Worm (Caenorhabditis elegans) whole organism, young adult: ENCODE data around the gene F46G10.4.

ENCODE experiments used
- B0336.3 ChIP-seq: fragments of 200-800 bp; sonication (Bioruptor generic); IDR thresholded peaks from 2 replicates; pipeline ENCODE4 v1.3.6; 2022; ENCODE audit warnings: missing genetic modification characterization, missing compliant biosample characterization
- C06A6.2 ChIP-seq: fragments of 200-800 bp; sonication (Bioruptor generic); conservative IDR thresholded peaks from 2 replicates; pipeline ENCODE4 v1.3.6; 2022; ENCODE audit warnings: missing genetic modification characterization, missing compliant biosample characterization
- D2030.7 ChIP-seq: fragments of 200-800 bp; sonication (Bioruptor generic); IDR thresholded peaks from 2 replicates; pipeline ENCODE4 v1.3.6; 2022; ENCODE audit warnings: missing genetic modification reagents, missing genetic modification characterization, missing compliant biosample characterization
- F22D6.2 ChIP-seq: sonication (generic microtip); optimal IDR thresholded peaks from 2 replicates; lab custom pipeline; 2016; ENCODE audit warnings: mild to moderate bottlenecking, missing genetic modification characterization, missing compliant biosample characterization
- F33H1.4 ChIP-seq: fragments of 200-800 bp; sonication (Bioruptor generic); IDR thresholded peaks from 2 replicates; pipeline ENCODE4 v1.3.6; 2022; ENCODE audit warnings: missing genetic modification reagents, missing genetic modification characterization, missing compliant biosample characterization
- F39B2.1 ChIP-seq: fragments of 200-800 bp; sonication (Bioruptor generic); IDR thresholded peaks from 2 replicates; pipeline ENCODE4 v1.3.6; 2022; ENCODE audit warnings: missing genetic modification reagents, missing genetic modification characterization, missing compliant biosample characterization
- F52B5.7 ChIP-seq: sonication (generic microtip); optimal IDR thresholded peaks from 2 replicates; lab custom pipeline; 2016; ENCODE audit warnings: mild to moderate bottlenecking, missing genetic modification characterization, missing compliant biosample characterization
- K11D2.4 ChIP-seq: fragments of 200-800 bp; sonication (Bioruptor generic); IDR thresholded peaks from 2 replicates; pipeline ENCODE4 v1.3.6; 2022; ENCODE audit warnings: missing genetic modification reagents, missing genetic modification characterization, missing compliant biosample characterization
- K12H6.12 ChIP-seq: fragments of 200-800 bp; sonication (Bioruptor generic); optimal IDR thresholded peaks from 2 replicates; lab custom pipeline; 2018; ENCODE audit warnings: mild to moderate bottlenecking, missing genetic modification characterization, missing compliant biosample characterization
- Y53G8AR.9 ChIP-seq: fragments of 200-800 bp; sonication (Bioruptor generic); conservative IDR thresholded peaks from 2 replicates; pipeline ENCODE4 v1.3.6; 2022; ENCODE audit warnings: missing genetic modification reagents, missing genetic modification characterization, missing compliant biosample characterization
- Y95B8A.8 ChIP-seq: fragments of 200-800 bp; sonication (Bioruptor generic); IDR thresholded peaks from 2 replicates; pipeline ENCODE4 v1.3.6; 2022; ENCODE audit warnings: missing genetic modification reagents, missing genetic modification characterization, missing compliant biosample characterization
- ZK185.1 ChIP-seq: sonication (generic microtip); optimal IDR thresholded peaks from 2 replicates; lab custom pipeline; 2016; ENCODE audit warnings: mild to moderate bottlenecking, missing genetic modification characterization, missing compliant biosample characterization; ENCODE audit not compliant: poor library complexity, severe bottlenecking
- atf-7 ChIP-seq: sonication (generic microtip); optimal IDR thresholded peaks from 2 replicates; lab custom pipeline; 2017; ENCODE audit warnings: mild to moderate bottlenecking, missing genetic modification characterization, missing compliant biosample characterization
- athp-1 ChIP-seq: sonication (generic microtip); optimal IDR thresholded peaks from 2 replicates; lab custom pipeline; 2017; ENCODE audit warnings: mild to moderate bottlenecking, missing genetic modification characterization, missing compliant biosample characterization
- attf-5 ChIP-seq: fragments of 200-800 bp; sonication (Bioruptor generic); optimal IDR thresholded peaks from 2 replicates; lab custom pipeline; 2018; ENCODE audit warnings: mild to moderate bottlenecking, missing genetic modification characterization, missing compliant biosample characterization
- cebp-1 ChIP-seq, 2 experiments: fragments of 200-800 bp in 1 of 2; sonication (Bioruptor generic) in 1 of 2; sonication (generic microtip) in 1 of 2; IDR thresholded peaks in 1 of 2; optimal IDR thresholded peaks in 1 of 2; 2 replicates each; pipeline versions ENCODE4 v1.3.6 to Lab custom; 2017 to 2022; ENCODE audit warnings: missing compliant biosample characterization in 2 of 2, missing genetic modification characterization in 2 of 2, mild to moderate bottlenecking in 1 of 2, missing genetic modification reagents in 1 of 2, moderate library complexity in 1 of 2
- ceh-27 ChIP-seq: fragments of 200-800 bp; sonication (Bioruptor generic); optimal IDR thresholded peaks from 2 replicates; lab custom pipeline; 2018; ENCODE audit warnings: mild to moderate bottlenecking, missing genetic modification characterization, moderate library complexity, missing compliant biosample characterization
- chd-7 ChIP-seq: sonication (generic microtip); optimal IDR thresholded peaks from 2 replicates; lab custom pipeline; 2016; ENCODE audit warnings: mild to moderate bottlenecking, missing genetic modification characterization, moderate library complexity, missing compliant biosample characterization
- dox-1 ChIP-seq: fragments of 200-800 bp; sonication (Bioruptor generic); IDR thresholded peaks from 2 replicates; pipeline ENCODE4 v1.3.6; 2022; ENCODE audit warnings: missing genetic modification reagents, missing genetic modification characterization, missing compliant biosample characterization
- egl-18 ChIP-seq: fragments of 200-800 bp; sonication (Bioruptor generic); IDR thresholded peaks from 2 replicates; pipeline ENCODE4 v1.3.6; 2022; ENCODE audit warnings: missing genetic modification reagents, missing genetic modification characterization, missing compliant biosample characterization
- egrh-3 ChIP-seq: fragments of 200-800 bp; sonication (Bioruptor generic); IDR thresholded peaks from 2 replicates; pipeline ENCODE4 v1.3.6; 2022; ENCODE audit warnings: missing genetic modification reagents, missing genetic modification characterization, missing compliant biosample characterization
- gei-17 ChIP-seq: fragments of 200-800 bp; sonication (Bioruptor generic); optimal IDR thresholded peaks from 2 replicates; lab custom pipeline; 2018; ENCODE audit warnings: mild to moderate bottlenecking, missing genetic modification characterization, missing compliant biosample characterization
- him-1 ChIP-seq: sonication (generic microtip); optimal IDR thresholded peaks from 2 replicates; lab custom pipeline; 2016; ENCODE audit warnings: missing genotype, missing genetic modification reagents, missing genetic modification characterization, missing compliant biosample characterization
- hmg-1.2 ChIP-seq: fragments of 200-800 bp; sonication (Bioruptor generic); IDR thresholded peaks from 2 replicates; pipeline ENCODE4 v1.3.6; 2022; ENCODE audit warnings: missing genetic modification reagents, missing genetic modification characterization, missing compliant biosample characterization
- hsf-1 ChIP-seq: fragments of 200-800 bp; sonication (Bioruptor generic); IDR thresholded peaks from 2 replicates; pipeline ENCODE4 v1.3.6; 2022; ENCODE audit warnings: missing genetic modification reagents, missing genetic modification characterization, missing compliant biosample characterization
- let-607 ChIP-seq, 2 experiments: fragments of 200-800 bp in 1 of 2; sonication (Bioruptor generic) in 1 of 2; sonication (generic microtip) in 1 of 2; optimal IDR thresholded peaks; 2 replicates each; lab custom pipeline; 2016 to 2018; ENCODE audit warnings: mild to moderate bottlenecking in 2 of 2, missing compliant biosample characterization in 2 of 2, missing genetic modification characterization in 2 of 2, moderate library complexity in 2 of 2, missing genotype in 1 of 2
- lin-35 ChIP-seq, 3 experiments: fragments of 150-350 bp in 2 of 3; sonication (generic microtip) in 1 of 3; optimal IDR thresholded peaks; 2 replicates each; lab custom pipeline; 2014 to 2018; ENCODE audit warnings: missing biosample characterization in 3 of 3, missing genetic modification characterization in 3 of 3, missing genetic modification reagents in 3 of 3
- lin-40 ChIP-seq: sonication (generic microtip); optimal IDR thresholded peaks from 2 replicates; lab custom pipeline; 2016; ENCODE audit warnings: missing genetic modification characterization, mild to moderate bottlenecking, missing compliant biosample characterization, missing genotype, missing genetic modification reagents
- lir-1 ChIP-seq: fragments of 200-800 bp; sonication (Bioruptor generic); conservative IDR thresholded peaks from 2 replicates; pipeline ENCODE4 v1.3.6; 2022; ENCODE audit warnings: missing genetic modification reagents, missing genetic modification characterization, missing compliant biosample characterization
- madf-10 ChIP-seq: sonication (generic microtip); optimal IDR thresholded peaks from 2 replicates; lab custom pipeline; 2016; ENCODE audit warnings: mild to moderate bottlenecking, missing genetic modification characterization, missing compliant biosample characterization
- madf-3 ChIP-seq: fragments of 200-800 bp; sonication (Bioruptor generic); IDR thresholded peaks from 2 replicates; pipeline ENCODE4 v1.3.6; 2022; ENCODE audit warnings: missing genetic modification reagents, missing genetic modification characterization, missing compliant biosample characterization
- madf-6 ChIP-seq: fragments of 200-800 bp; sonication (Bioruptor generic); IDR thresholded peaks from 2 replicates; pipeline ENCODE4 v1.3.6; 2022; ENCODE audit warnings: missing genetic modification reagents, missing genetic modification characterization, missing compliant biosample characterization
- nfyb-1 ChIP-seq: fragments of 200-800 bp; sonication (Bioruptor generic); IDR thresholded peaks from 2 replicates; pipeline ENCODE4 v1.3.6; 2022; ENCODE audit warnings: missing genetic modification reagents, missing genetic modification characterization, missing compliant biosample characterization
- nhr-179 ChIP-seq: sonication (generic microtip); optimal IDR thresholded peaks from 2 replicates; lab custom pipeline; 2016; ENCODE audit warnings: mild to moderate bottlenecking, missing genetic modification characterization, missing compliant biosample characterization
- nhr-80 ChIP-seq: sonication (generic microtip); optimal IDR thresholded peaks from 2 replicates; lab custom pipeline; 2016; ENCODE audit warnings: missing genetic modification characterization, missing compliant biosample characterization
- pha-4 ChIP-seq: fragments of 150-350 bp; sonication (generic microtip); optimal IDR thresholded peaks from 2 replicates; lab custom pipeline; 2014; ENCODE audit warnings: missing biosample characterization, missing genetic modification reagents, missing genetic modification characterization
- repo-1 ChIP-seq: sonication (generic microtip); optimal IDR thresholded peaks from 2 replicates; lab custom pipeline; 2017; ENCODE audit warnings: mild to moderate bottlenecking, missing genetic modification characterization, missing compliant biosample characterization
- sdz-38 ChIP-seq: sonication (generic microtip); optimal IDR thresholded peaks from 2 replicates; lab custom pipeline; 2016; ENCODE audit warnings: missing genotype, missing genetic modification characterization, missing compliant biosample characterization
- sea-2 ChIP-seq: fragments of 200-800 bp; sonication (Bioruptor generic); IDR thresholded peaks from 2 replicates; pipeline ENCODE4 v1.3.6; 2022; ENCODE audit warnings: missing genetic modification characterization, missing compliant biosample characterization
- snpc-4 ChIP-seq, 5 experiments: fragments of 150-350 bp in 1 of 5; sonication (generic microtip) in 4 of 5; optimal IDR thresholded peaks; 2 replicates each; lab custom pipeline; 2014 to 2018; ENCODE audit warnings: missing genetic modification characterization in 5 of 5, missing biosample characterization in 3 of 5, antibody characterized with exemption in 2 of 5, mild to moderate bottlenecking in 2 of 5, missing compliant biosample characterization in 2 of 5, missing genotype in 2 of 5, moderate library complexity in 2 of 5, missing genetic modification reagents in 1 of 5
- sptf-2 ChIP-seq: fragments of 200-800 bp; sonication (Bioruptor generic); optimal IDR thresholded peaks from 2 replicates; lab custom pipeline; 2018; ENCODE audit warnings: mild to moderate bottlenecking, missing genetic modification characterization, missing compliant biosample characterization
- tbp1 ChIP-seq: fragments of 200-800 bp; sonication (Bioruptor generic); optimal IDR thresholded peaks from 2 replicates; lab custom pipeline; 2018; ENCODE audit warnings: mild to moderate bottlenecking, missing genetic modification characterization, missing compliant biosample characterization
- tlf-1 ChIP-seq: fragments of 200-800 bp; sonication (Bioruptor generic); optimal IDR thresholded peaks from 2 replicates; lab custom pipeline; 2018; ENCODE audit warnings: mild to moderate bottlenecking, missing genetic modification characterization, missing compliant biosample characterization
- zim-3 ChIP-seq: sonication (generic microtip); optimal IDR thresholded peaks from 2 replicates; lab custom pipeline; 2017; ENCODE audit warnings: mild to moderate bottlenecking, missing genetic modification characterization, moderate library complexity, missing compliant biosample characterization
- ztf-26 ChIP-seq: sonication (generic microtip); optimal IDR thresholded peaks from 2 replicates; lab custom pipeline; 2017; ENCODE audit warnings: missing genetic modification characterization, missing compliant biosample characterization
- ztf-28 ChIP-seq: fragments of 200-800 bp; sonication (Bioruptor generic); IDR thresholded peaks from 2 replicates; pipeline ENCODE4 v1.3.6; 2022; ENCODE audit warnings: missing genetic modification reagents, missing genetic modification characterization, missing compliant biosample characterization

Gene F46G10.4

ce11 chrX:13353530-13353929 is 19.7 kb downstream of the F46G10.4 start:
- TF ChIP-seq sdz-38 (tag; lab: Kevin White, UChicago) (no peak), cebp-1 (GFP tag; IDR thresholded peaks at IDR 0.05; lab: Robert Waterston, UW) (no peak), cebp-1 (tag; optimal IDR thresholded peaks at IDR 0.05; lab: Kevin White, UChicago) (peak; percentile 53), athp-1 (tag; lab: Kevin White, UChicago) (no peak), ztf-26 (tag; lab: Kevin White, UChicago) (peak; percentile 89), let-607 (tag; optimal IDR thresholded peaks at IDR 0.05; lab: Kevin White, UChicago) (peak in 1 of 2 experiments; percentile 14), Y95B8A.8 (no peak), Y53G8AR.9 (GFP tag; lab: Robert Waterston, UW) (peak; percentile 59; the same call in 1 of the 2 replicates), tlf-1 (GFP tag; lab: Kevin White, UChicago) (peak; percentile 33), lir-1 (no peak), chd-7 (peak; percentile 50), C06A6.2 (no peak), nhr-80 (tag; lab: Kevin White, UChicago) (peak; percentile 89), snpc-4 (GFP tag; optimal IDR thresholded peaks at IDR 0.05; lab: Kevin White, UChicago) (no peak), snpc-4 (tag; optimal IDR thresholded peaks at IDR 0.05; lab: Kevin White, UChicago) (peak in 2 of 4 experiments; percentile 22 to 23), tbp1 (GFP tag; lab: Kevin White, UChicago) (peak; percentile 29), F22D6.2 (tag; lab: Kevin White, UChicago) (peak; percentile 53), gei-17 (GFP tag; lab: Kevin White, UChicago) (peak; percentile 1), madf-10 (peak; percentile 30), lin-40 (tag; lab: Kevin White, UChicago) (peak; percentile 67), K11D2.4 (0 out of 2 replicates have a peak, but pooled peaks have one; percentile 35), dox-1 (GFP tag; lab: Robert Waterston, UW) (0 out of 2 replicates have a peak, but pooled peaks have one; percentile 6), nhr-179 (tag; lab: Kevin White, UChicago) (no peak), ceh-27 (GFP tag; lab: Kevin White, UChicago) (peak; percentile 45), zim-3 (tag; lab: Kevin White, UChicago) (no peak), atf-7 (peak; percentile 66), pha-4 (tag; lab: Kevin White, UChicago) (peak; percentile 41), F39B2.1 (no peak), repo-1 (tag; lab: Kevin White, UChicago) (no peak), K12H6.12 (tag; lab: Kevin White, UChicago) (no peak), hmg-1.2 (GFP tag; lab: Robert Waterston, UW) (no peak), F52B5.7 (no peak), ZK185.1 (tag; lab: Kevin White, UChicago) (peak; percentile 59), madf-6 (GFP tag; lab: Robert Waterston, UW) (no peak), hsf-1 (no peak), nfyb-1 (GFP tag; lab: Robert Waterston, UW) (0 out of 2 replicates have a peak, but pooled peaks have one; percentile 20), lin-35 (GFP tag; optimal IDR thresholded peaks at IDR 0.05; lab: Kevin White, UChicago) (peak in 1 of 3 experiments; percentile 1), B0336.3 (GFP tag; lab: Robert Waterston, UW) (0 out of 2 replicates have a peak, but pooled peaks have one; percentile 50)

- TF ChIP-seq lin-40 (tag; lab: Kevin White, UChicago) (peak; percentile 44), F22D6.2 (tag; lab: Kevin White, UChicago) (peak; percentile 63), F33H1.4 (GFP tag; lab: Robert Waterston, UW) (no peak), sea-2 (no peak), gei-17 (GFP tag; lab: Kevin White, UChicago) (no peak), sptf-2 (no peak), him-1 (no peak), egrh-3 (no peak), ztf-26 (tag; lab: Kevin White, UChicago) (peak; percentile 7), D2030.7 (GFP tag; lab: Robert Waterston, UW) (no peak), K12H6.12 (tag; lab: Kevin White, UChicago) (peak; percentile 8), madf-3 (GFP tag; lab: Robert Waterston, UW) (no peak), attf-5 (peak; percentile 16), ZK185.1 (tag; lab: Kevin White, UChicago) (no peak), egl-18 (no peak), ztf-28 (no peak)
Measured at ce11 chrX:13354672-13355407, 21.0 kb downstream of the F46G10.4 start.
